Worm (Caenorhabditis elegans) whole organism, L4 larva: ENCODE results near the gene ugtp-1.

Source experiments
- D1046.2 ChIP-seq: fragments of 200-800 bp; sonication (Bioruptor generic); IDR thresholded peaks from 2 replicates; pipeline ENCODE4 v1.3.6; 2022; ENCODE audit warnings: missing genetic modification characterization, missing compliant biosample characterization
- F10B5.3 ChIP-seq: sonication (generic microtip); optimal IDR thresholded peaks from 2 replicates; lab custom pipeline; 2016; ENCODE audit warnings: mild to moderate bottlenecking, missing genetic modification characterization, missing compliant biosample characterization
- F37D6.2 ChIP-seq: sonication (generic microtip); optimal IDR thresholded peaks from 2 replicates; lab custom pipeline; 2016; ENCODE audit warnings: mild to moderate bottlenecking, missing genetic modification characterization, missing compliant biosample characterization
- F44E2.7 ChIP-seq: fragments of 200-800 bp; sonication (Bioruptor generic); IDR thresholded peaks from 2 replicates; pipeline ENCODE4 v2.1.2; 2022; ENCODE audit warnings: missing genetic modification characterization, missing compliant biosample characterization
- F49E8.2 ChIP-seq: sonication (generic microtip); optimal IDR thresholded peaks from 2 replicates; lab custom pipeline; 2016; ENCODE audit warnings: missing compliant biosample characterization, mild to moderate bottlenecking, missing genetic modification characterization, borderline replicate concordance
- R02D3.7 ChIP-seq: fragments of 150-350 bp; sonication (generic microtip); optimal IDR thresholded peaks from 3 replicates; lab custom pipeline; 2014; ENCODE audit warnings: missing biosample characterization, missing genetic modification characterization
- Y75B8A.6 ChIP-seq: fragments of 200-800 bp; sonication (Bioruptor generic); IDR thresholded peaks from 2 replicates; pipeline ENCODE4 v1.3.6; 2022; ENCODE audit warnings: missing genetic modification reagents, missing genetic modification characterization, missing compliant biosample characterization
- ZK546.5 ChIP-seq, 2 experiments: sonication (generic microtip); optimal IDR thresholded peaks; 2 replicates each; lab custom pipeline; 2017; ENCODE audit warnings: missing biosample characterization in 2 of 2, missing genetic modification characterization in 2 of 2
- aly-2 ChIP-seq: sonication (generic microtip); optimal IDR thresholded peaks from 2 replicates; lab custom pipeline; 2018; ENCODE audit warnings: missing biosample characterization, missing genetic modification characterization
- ama-1 ChIP-seq: fragments of 150-350 bp; optimal IDR thresholded peaks from 2 replicates; lab custom pipeline; 2014; ENCODE audit warnings: inconsistent platforms, mixed read lengths
- arid-1 ChIP-seq: fragments of 200-800 bp; sonication (Bioruptor generic); conservative IDR thresholded peaks from 2 replicates; pipeline ENCODE4 v1.3.6; 2022; ENCODE audit warnings: missing genetic modification reagents, missing genetic modification characterization, missing compliant biosample characterization
- ceh-28 ChIP-seq: fragments of 150-350 bp; optimal IDR thresholded peaks from 2 replicates; lab custom pipeline; 2014; ENCODE audit warnings: missing biosample characterization, missing genetic modification reagents, missing genetic modification characterization
- ceh-44 ChIP-seq: fragments of 200-800 bp; sonication (Bioruptor generic); IDR thresholded peaks from 2 replicates; pipeline ENCODE4 v1.3.6; 2022; ENCODE audit warnings: missing genetic modification reagents, missing genetic modification characterization, missing compliant biosample characterization
- daf-12 ChIP-seq: fragments of 150-350 bp; optimal IDR thresholded peaks from 2 replicates; lab custom pipeline; 2014; ENCODE audit warnings: missing biosample characterization, missing genetic modification reagents, missing genetic modification characterization
- daf-19 ChIP-seq: fragments of 200-800 bp; sonication (Bioruptor generic); conservative IDR thresholded peaks from 2 replicates; pipeline ENCODE4 v1.3.6; 2022; ENCODE audit warnings: missing genetic modification characterization, missing compliant biosample characterization
- daf-8 ChIP-seq: fragments of 200-800 bp; sonication (Bioruptor generic); IDR thresholded peaks from 2 replicates; pipeline ENCODE4 v1.3.6; 2022; ENCODE audit warnings: missing genetic modification characterization, missing compliant biosample characterization
- dmd-6 ChIP-seq: fragments of 200-800 bp; sonication (Bioruptor generic); IDR thresholded peaks from 2 replicates; pipeline ENCODE4 v1.3.6; 2022; ENCODE audit warnings: missing genetic modification reagents, missing genetic modification characterization, missing compliant biosample characterization
- dmd-8 ChIP-seq: fragments of 200-800 bp; sonication (Bioruptor generic); IDR thresholded peaks from 2 replicates; pipeline ENCODE4 v1.3.6; 2022; ENCODE audit warnings: missing genetic modification characterization, missing compliant biosample characterization
- dmd-9 ChIP-seq: fragments of 200-800 bp; sonication (Bioruptor generic); IDR thresholded peaks from 2 replicates; pipeline ENCODE4 v1.3.6; 2022; ENCODE audit warnings: missing genetic modification reagents, missing genetic modification characterization, missing compliant biosample characterization
- egl-43 ChIP-seq: fragments of 200-800 bp; sonication (Bioruptor generic); IDR thresholded peaks from 2 replicates; pipeline ENCODE4 v1.3.6; 2022; ENCODE audit warnings: missing genetic modification reagents, missing genetic modification characterization, missing compliant biosample characterization
- gei-8 ChIP-seq: fragments of 200-800 bp; sonication (Bioruptor generic); optimal IDR thresholded peaks from 2 replicates; lab custom pipeline; 2018; ENCODE audit warnings: mild to moderate bottlenecking, missing genetic modification characterization, missing compliant biosample characterization
- hlh-30 ChIP-seq: sonication (generic microtip); optimal IDR thresholded peaks from 2 replicates; lab custom pipeline; 2017; ENCODE audit warnings: antibody characterized with exemption, mild to moderate bottlenecking, missing genetic modification characterization, missing compliant biosample characterization; ENCODE audit not compliant: insufficient read depth
- jun-1 ChIP-seq: fragments of 150-350 bp; optimal IDR thresholded peaks from 2 replicates; lab custom pipeline; 2014; ENCODE audit warnings: missing biosample characterization, missing genetic modification reagents, missing genetic modification characterization
- lim-7 ChIP-seq: fragments of 200-800 bp; sonication (Bioruptor generic); IDR thresholded peaks from 2 replicates; pipeline ENCODE4 v1.3.6; 2022; ENCODE audit warnings: missing genetic modification characterization, missing compliant biosample characterization
- mdl-1 ChIP-seq, 2 experiments: fragments of 150-350 bp in 1 of 2; sonication (generic microtip) in 1 of 2; optimal IDR thresholded peaks; 2 replicates each; lab custom pipeline; 2014 to 2017; ENCODE audit warnings: missing biosample characterization in 2 of 2, missing genetic modification characterization in 2 of 2
- mes-2 ChIP-seq: sonication (generic microtip); optimal IDR thresholded peaks from 2 replicates; lab custom pipeline; 2016; ENCODE audit warnings: missing genotype, mild to moderate bottlenecking, missing genetic modification characterization, missing compliant biosample characterization; ENCODE audit not compliant: poor library complexity, severe bottlenecking
- mxl-2 ChIP-seq: fragments of 200-800 bp; sonication (Bioruptor generic); conservative IDR thresholded peaks from 2 replicates; pipeline ENCODE4 v1.3.6; 2022; ENCODE audit warnings: missing genetic modification reagents, missing genetic modification characterization, missing compliant biosample characterization
- mxl-3 ChIP-seq: fragments of 200-800 bp; sonication (Bioruptor generic); optimal IDR thresholded peaks from 2 replicates; lab custom pipeline; 2018; ENCODE audit warnings: mild to moderate bottlenecking, missing genetic modification characterization, missing compliant biosample characterization
- nhr-102 ChIP-seq: sonication (generic microtip); optimal IDR thresholded peaks from 2 replicates; lab custom pipeline; 2016; ENCODE audit warnings: mild to moderate bottlenecking, missing genetic modification characterization, moderate library complexity, missing compliant biosample characterization
- nhr-11 ChIP-seq: fragments of 150-350 bp; optimal IDR thresholded peaks from 2 replicates; lab custom pipeline; 2014; ENCODE audit warnings: missing biosample characterization, missing genetic modification characterization
- nhr-111 ChIP-seq: fragments of 200-800 bp; sonication (Bioruptor generic); optimal IDR thresholded peaks from 2 replicates; lab custom pipeline; 2018; ENCODE audit warnings: mild to moderate bottlenecking, missing genetic modification characterization, missing compliant biosample characterization
- nhr-237 ChIP-seq: sonication (generic microtip); optimal IDR thresholded peaks from 2 replicates; lab custom pipeline; 2017; ENCODE audit warnings: missing biosample characterization, missing genetic modification characterization
- nhr-25 ChIP-seq: sonication (generic microtip); optimal IDR thresholded peaks from 2 replicates; lab custom pipeline; 2017; ENCODE audit warnings: missing genetic modification characterization, mild to moderate bottlenecking, missing compliant biosample characterization, antibody characterized with exemption, moderate library complexity, borderline replicate concordance; ENCODE audit not compliant: insufficient read depth
- nhr-28 ChIP-seq: fragments of 150-350 bp; optimal IDR thresholded peaks from 2 replicates; lab custom pipeline; 2014; ENCODE audit warnings: missing biosample characterization, missing genetic modification characterization
- nhr-76 ChIP-seq: fragments of 150-350 bp; optimal IDR thresholded peaks from 2 replicates; lab custom pipeline; 2014; ENCODE audit warnings: missing biosample characterization, missing genetic modification characterization
- nhr-77 ChIP-seq: fragments of 150-350 bp; optimal IDR thresholded peaks from 2 replicates; lab custom pipeline; 2014; ENCODE audit warnings: missing biosample characterization, missing genetic modification characterization
- pha-4 ChIP-seq, 2 experiments: fragments of 150-350 bp in 1 of 2; fragments of 200-800 bp in 1 of 2; sonication (Bioruptor generic) in 1 of 2; IDR thresholded peaks in 1 of 2; optimal IDR thresholded peaks in 1 of 2; 2 replicates each; pipeline versions ENCODE4 v1.3.6 to Lab custom; 2014 to 2022; ENCODE audit warnings: missing genetic modification characterization in 2 of 2, missing genetic modification reagents in 2 of 2, missing biosample characterization in 1 of 2, missing compliant biosample characterization in 1 of 2
- rbr-2 ChIP-seq: sonication (generic microtip); optimal IDR thresholded peaks from 2 replicates; lab custom pipeline; 2016; ENCODE audit warnings: missing genotype, missing genetic modification characterization, missing compliant biosample characterization
- saeg-2 ChIP-seq: fragments of 200-800 bp; sonication (Bioruptor generic); IDR thresholded peaks from 2 replicates; pipeline ENCODE4 v1.3.6; 2022; ENCODE audit warnings: missing genetic modification reagents, missing genetic modification characterization, missing compliant biosample characterization
- set-16 ChIP-seq: fragments of 200-800 bp; sonication (Bioruptor generic); IDR thresholded peaks from 2 replicates; pipeline ENCODE4 v1.3.6; 2022; ENCODE audit warnings: missing genetic modification reagents, missing genetic modification characterization, missing compliant biosample characterization
- skn-1 ChIP-seq: fragments of 150-350 bp; optimal IDR thresholded peaks from 2 replicates; lab custom pipeline; 2014; ENCODE audit warnings: missing biosample characterization, missing genetic modification characterization
- snpc-4 ChIP-seq: fragments of 150-350 bp; optimal IDR thresholded peaks from 2 replicates; lab custom pipeline; 2014; ENCODE audit warnings: missing biosample characterization, missing genetic modification characterization
- spr-3 ChIP-seq: fragments of 200-800 bp; sonication (Bioruptor generic); optimal IDR thresholded peaks from 2 replicates; lab custom pipeline; 2018; ENCODE audit warnings: mild to moderate bottlenecking, missing genetic modification characterization, missing compliant biosample characterization
- tra-1 ChIP-seq: fragments of 200-800 bp; sonication (Bioruptor generic); IDR thresholded peaks from 2 replicates; pipeline ENCODE4 v1.3.6; 2022; ENCODE audit warnings: missing genetic modification reagents, missing genetic modification characterization, missing compliant biosample characterization
- unc-62 ChIP-seq, 3 experiments: fragments of 150-350 bp in 1 of 3; sonication (generic microtip); optimal IDR thresholded peaks in 2 of 3; peaks in 1 of 3; 1 replicate in 1 of 3; 2 replicates in 2 of 3; lab custom pipeline; 2014 to 2017; ENCODE audit warnings: missing biosample characterization in 3 of 3, missing genetic modification characterization in 3 of 3, missing genetic modification reagents in 3 of 3, missing genotype in 1 of 3
- zag-1 ChIP-seq: fragments of 150-350 bp; optimal IDR thresholded peaks from 2 replicates; lab custom pipeline; 2014; ENCODE audit warnings: missing biosample characterization, missing genetic modification characterization

ugtp-1 gene

ce11 chrIII:8797211-8797733 is 46.8 kb upstream of the ugtp-1 start (continued):
- TF ChIP-seq R02D3.7 (tag; lab: Kevin White, UChicago) = no peak
- TF ChIP-seq arid-1 (GFP tag; lab: Robert Waterston, UW) = 0 out of 2 replicates have a peak, but pooled peaks have one; percentile 24
- peak; percentile 96 for TF ChIP-seq dmd-6 (GFP tag; lab: Robert Waterston, UW)
- TF ChIP-seq ceh-28 (tag; lab: Kevin White, UChicago) = no peak
- peak; percentile 80 for TF ChIP-seq nhr-11
- peak; percentile 80 for TF ChIP-seq F37D6.2 (tag; lab: Kevin White, UChicago)
- TF ChIP-seq nhr-237 = no peak
- peak; percentile 8 for TF ChIP-seq nhr-25 (tag; lab: Kevin White, UChicago)
- peak; percentile 99 for TF ChIP-seq nhr-28 (tag; lab: Kevin White, UChicago)
- TF ChIP-seq pha-4 (GFP tag; IDR thresholded peaks at IDR 0.05; lab: Robert Waterston, UW) = peak; percentile 17; the same call in 1 of the 2 replicates
- TF ChIP-seq pha-4 (tag; optimal IDR thresholded peaks at IDR 0.05; lab: Kevin White, UChicago) = no peak
- peak; percentile 21 for TF ChIP-seq spr-3
- no peak for TF ChIP-seq daf-8 (GFP tag; lab: Robert Waterston, UW)
- TF ChIP-seq, all 104 proteins: peak for 60

- peak; percentile 87 for TF ChIP-seq nhr-77 (tag; lab: Kevin White, UChicago)
- TF ChIP-seq nhr-11 = peak; percentile 93
- TF ChIP-seq tra-1 (GFP tag; lab: Robert Waterston, UW) = peak; percentile 91
- TF ChIP-seq F37D6.2 (tag; lab: Kevin White, UChicago) = peak; percentile 93
- peak; percentile 58 for TF ChIP-seq nhr-237
- TF ChIP-seq pha-4 (GFP tag; IDR thresholded peaks at IDR 0.05; lab: Robert Waterston, UW) = peak; percentile 90
- no peak for TF ChIP-seq pha-4 (tag; optimal IDR thresholded peaks at IDR 0.05; lab: Kevin White, UChicago)
- peak; percentile 91 for TF ChIP-seq saeg-2
- TF ChIP-seq zag-1 (tag; lab: Kevin White, UChicago) = peak; percentile 78
- no peak for TF ChIP-seq nhr-111 (GFP tag; lab: Kevin White, UChicago)
- no peak for TF ChIP-seq F49E8.2 (tag; lab: Kevin White, UChicago)
- peak; percentile 81 for TF ChIP-seq F10B5.3 (tag; lab: Kevin White, UChicago)
- peak; percentile 80 for TF ChIP-seq daf-19 (GFP tag; lab: Robert Waterston, UW)
- peak; percentile 93 for TF ChIP-seq dmd-6 (GFP tag; lab: Robert Waterston, UW)
- TF ChIP-seq mdl-1 (tag; optimal IDR thresholded peaks at IDR 0.05; lab: Kevin White, UChicago) = peak; percentile 89 to 97
- no peak for TF ChIP-seq ama-1 (lab: Kevin White, UChicago)
- TF ChIP-seq mxl-2 (GFP tag; lab: Robert Waterston, UW) = no peak; the same call in 1 of the 2 replicates
- no peak for TF ChIP-seq F44E2.7
- peak; percentile 69 for TF ChIP-seq mes-2 (tag; lab: Kevin White, UChicago)
- no peak for TF ChIP-seq lim-7
- TF ChIP-seq ZK546.5 (tag; optimal IDR thresholded peaks at IDR 0.05; lab: Kevin White, UChicago) = peak in 1 of 2 experiments; percentile 40
- no peak for TF ChIP-seq daf-12 (tag; lab: Kevin White, UChicago)
- TF ChIP-seq jun-1 (tag; lab: Kevin White, UChicago) = peak; percentile 87
- peak; percentile 94 for TF ChIP-seq gei-8 (GFP tag; lab: Kevin White, UChicago)
- TF ChIP-seq D1046.2 = 0 out of 2 replicates have a peak, but pooled peaks have one; percentile 56
- TF ChIP-seq egl-43 (GFP tag; lab: Robert Waterston, UW) = peak; percentile 94
- TF ChIP-seq nhr-76 (tag; lab: Kevin White, UChicago) = no peak
- no peak for TF ChIP-seq dmd-8 (GFP tag; lab: Robert Waterston, UW)
- peak; percentile 38 for TF ChIP-seq snpc-4 (tag; lab: Kevin White, UChicago)
- TF ChIP-seq set-16 (GFP tag; lab: Robert Waterston, UW) = peak; percentile 84
- TF ChIP-seq unc-62 (GFP tag; optimal IDR thresholded peaks at IDR 0.05 in 1 of 2; lab: Kevin White, UChicago) = peak in 1 of 2 experiments; percentile 100
- TF ChIP-seq unc-62 (tag; optimal IDR thresholded peaks at IDR 0.05; lab: Kevin White, UChicago) = no peak
- peak; percentile 95 for TF ChIP-seq hlh-30 (tag; lab: Kevin White, UChicago)
- 0 out of 2 replicates have a peak, but pooled peaks have one; percentile 9 for TF ChIP-seq dmd-9 (GFP tag; lab: Robert Waterston, UW)
- no peak for TF ChIP-seq Y75B8A.6 (GFP tag; lab: Robert Waterston, UW)
- peak; percentile 97 for TF ChIP-seq rbr-2 (tag; lab: Kevin White, UChicago)
- no peak for TF ChIP-seq ceh-44 (GFP tag; lab: Robert Waterston, UW)
- TF ChIP-seq aly-2 = no peak
- TF ChIP-seq mxl-3 (GFP tag; lab: Kevin White, UChicago) = peak; percentile 93
- TF ChIP-seq skn-1 = peak; percentile 14
- TF ChIP-seq nhr-102 (tag; lab: Kevin White, UChicago) = peak; percentile 85
Observed at ce11 chrIII:8795595-8796141, 45.2 kb upstream of the ugtp-1 start.
